Fruit fly (Drosophila melanogaster): ENCODE measurements around the gene Calx.

The Calx gene

DNA sequence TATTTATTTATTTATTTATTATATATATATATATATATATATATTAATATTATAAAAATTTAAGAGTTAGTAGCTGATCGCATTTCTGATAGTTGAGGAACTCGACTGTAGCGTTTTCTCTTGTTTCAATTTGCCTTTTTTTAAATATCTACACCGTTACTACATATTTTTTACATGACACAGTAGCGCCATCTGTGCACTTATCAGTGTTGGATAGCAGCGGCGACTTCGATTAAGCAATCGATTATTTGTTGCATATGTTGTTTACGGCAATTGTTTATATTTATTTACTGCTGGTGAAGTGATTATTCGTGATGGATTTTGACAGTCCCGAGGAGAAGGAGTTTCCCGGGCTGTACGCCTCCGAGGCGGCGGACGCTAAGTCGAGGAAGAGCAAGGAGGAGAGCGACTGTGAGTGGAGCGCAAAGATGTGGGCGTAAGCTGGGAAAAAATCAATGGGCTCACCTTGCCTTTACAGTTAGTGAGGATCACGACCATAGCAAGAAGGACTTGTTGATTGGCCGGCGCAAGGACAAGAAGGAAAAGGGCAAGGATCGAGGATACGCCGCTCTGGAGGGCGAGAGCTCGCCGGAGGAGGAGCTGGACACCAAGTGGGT lies 39.6 kb downstream of the Calx start, which contains the start of gene Rlip (continued):
- TF ChIP-seq fd96Cb (tag; optimal IDR thresholded peaks at IDR 0.05) (no peak), grau (tag; optimal IDR thresholded peaks at IDR 0.05) (no peak), btn (GFP tag; optimal IDR thresholded peaks at IDR 0.05) (peak; percentile 20), CG10565 (GFP tag; optimal IDR thresholded peaks at IDR 0.05) (no peak), inv (GFP tag; IDR thresholded peaks at IDR 0.05; ENCODE audit: partially characterized antibody) (peak; percentile 53), E2f1 (GFP tag; IDR thresholded peaks at IDR 0.05) (0 out of 2 replicates have a peak, but pooled peaks have one; percentile 27), unc-4 (GFP tag; IDR thresholded peaks at IDR 0.05; ENCODE audit: partially characterized antibody) (peak; percentile 49), E2f2 (GFP tag; IDR thresholded peaks at IDR 0.05) (peak; percentile 67), CG11093 (GFP tag; IDR thresholded peaks at IDR 0.05) (no peak), TFAM (GFP tag; optimal IDR thresholded peaks at IDR 0.05) (no peak), CG18619 (GFP tag; optimal IDR thresholded peaks at IDR 0.05) (no peak), sc (optimal IDR thresholded peaks at IDR 0.05) (no peak), sc (GFP tag; optimal IDR thresholded peaks at IDR 0.05) (no peak), ato (GFP tag; IDR thresholded peaks at IDR 0.05; ENCODE audit: partially characterized antibody) (peak; percentile 58; the same call in 1 of the 2 replicates), CG34376 (GFP tag; optimal IDR thresholded peaks at IDR 0.05) (no peak), Sry-δ (GFP tag; optimal IDR thresholded peaks at IDR 0.05) (peak; percentile 62), Fer2 (tag; optimal IDR thresholded peaks at IDR 0.05) (no peak), aop (GFP tag; IDR thresholded peaks at IDR 0.05) (peak; percentile 64; the same call in 1 of the 2 replicates), CG7987 (GFP tag; optimal IDR thresholded peaks at IDR 0.05) (peak; percentile 65), kni (GFP tag; optimal IDR thresholded peaks at IDR 0.05) (no peak), pb (GFP tag; optimal IDR thresholded peaks at IDR 0.05) (no peak), phol (tag; optimal IDR thresholded peaks at IDR 0.05) (no peak), Xrp1 (GFP tag; IDR thresholded peaks at IDR 0.05) (peak; percentile 40; the same call in 1 of the 2 replicates), CG6175 (GFP tag; IDR thresholded peaks at IDR 0.05) (0 out of 3 replicates have a peak, but pooled peaks have one; percentile 11), CG13296 (GFP tag; optimal IDR thresholded peaks at IDR 0.05) (peak; percentile 15), CG6689 (GFP tag; IDR thresholded peaks at IDR 0.05) (no peak), Sry-β (GFP tag; optimal IDR thresholded peaks at IDR 0.05) (peak; percentile 16), Oli (tag; optimal IDR thresholded peaks at IDR 0.05) (no peak), C15 (GFP tag; IDR thresholded peaks at IDR 0.05) (no peak), Drgx (GFP tag; IDR thresholded peaks at IDR 0.05) (peak; percentile 33; the same call in 1 of the 2 replicates), sens-2 (GFP tag; IDR thresholded peaks at IDR 0.05) (no peak), ash1 (GFP tag; optimal IDR thresholded peaks at IDR 0.05) (peak; percentile 12), CG11247 (GFP tag; IDR thresholded peaks at IDR 0.05) (peak; percentile 75), CG8388 (GFP tag; optimal IDR thresholded peaks at IDR 0.05) (no peak), CG3847 (GFP tag; IDR thresholded peaks at IDR 0.05) (peak; percentile 61), dm (GFP tag; optimal IDR thresholded peaks at IDR 0.05) (peak; percentile 10), HLH4C (GFP tag; IDR thresholded peaks at IDR 0.05; ENCODE audit: partially characterized antibody) (peak; percentile 59; the same call in 2 of the 3 replicates), CG8944 (GFP tag; optimal IDR thresholded peaks at IDR 0.05) (peak; percentile 60), CG7786 (GFP tag; optimal IDR thresholded peaks at IDR 0.05) (peak; percentile 41), Camta (GFP tag; optimal IDR thresholded peaks at IDR 0.05) (peak; percentile 50), lmd (GFP tag; IDR thresholded peaks at IDR 0.05) (peak; percentile 47; the same call in 1 of the 2 replicates), sim (GFP tag; IDR thresholded peaks at IDR 0.05) (no peak), insv (GFP tag; optimal IDR thresholded peaks at IDR 0.05) (no peak), Med (GFP tag) (peak; percentile 95), CG18599 (GFP tag; optimal IDR thresholded peaks at IDR 0.05) (peak; percentile 35), ind (GFP tag; optimal IDR thresholded peaks at IDR 0.05) (peak; percentile 41), Awh (GFP tag; IDR thresholded peaks at IDR 0.05) (no peak), p53 (GFP tag; optimal IDR thresholded peaks at IDR 0.05) (peak; percentile 40), CG16779 (GFP tag; IDR thresholded peaks at IDR 0.05) (no peak; the same call in 1 of the 2 replicates), YL-1 (GFP tag; optimal IDR thresholded peaks at IDR 0.05) (peak; percentile 28)
